Worm (Caenorhabditis elegans): Measurements from ENCODE around the gene C38D4.7.

DNA sequence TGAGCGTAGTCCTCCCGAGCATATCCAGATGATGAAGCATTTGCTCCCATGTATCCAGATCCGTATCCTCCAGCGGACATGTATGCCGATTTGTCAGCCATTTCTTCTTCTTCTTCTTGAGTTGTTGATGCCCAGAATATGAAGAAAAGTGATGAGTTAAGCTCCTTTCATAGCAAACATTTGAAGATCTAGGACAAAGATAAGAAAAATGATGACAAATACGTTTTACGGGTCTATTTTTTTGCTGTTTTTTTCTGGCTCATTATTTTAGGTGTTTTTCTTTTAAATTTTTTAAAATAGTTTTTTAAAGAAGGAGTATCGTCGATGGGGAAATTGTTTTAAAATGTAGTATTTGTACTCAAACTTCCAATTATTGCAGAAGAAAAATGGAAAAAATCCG lies 19.1 kb upstream of the C38D4.7 start, which contains the start of gene nspd-9:
- TF ChIP-seq Y56A3A.18 (GFP tag; IDR thresholded peaks at IDR 0.05) (no peak), lsl-1 (GFP tag; optimal IDR thresholded peaks at IDR 0.05) (no peak), T26A5.8 (tag; optimal IDR thresholded peaks at IDR 0.05) (no peak), lin-26 (GFP tag; IDR thresholded peaks at IDR 0.05) (no peak), B0019.2 (GFP tag; conservative IDR thresholded peaks at IDR 0.05) (no peak), F10E7.11 (tag; optimal IDR thresholded peaks at IDR 0.05) (no peak), athp-1 (tag; optimal IDR thresholded peaks at IDR 0.05) (no peak), dpl-1 (GFP tag; optimal IDR thresholded peaks at IDR 0.05) (no peak), F22D6.2 (tag; optimal IDR thresholded peaks at IDR 0.05) (no peak), Y67H2A.10 (GFP tag; conservative IDR thresholded peaks at IDR 0.05) (no peak), efl-1 (GFP tag; optimal IDR thresholded peaks at IDR 0.05) (no peak), lag-1 (GFP tag; IDR thresholded peaks at IDR 0.05) (no peak)
